Fruit fly (Drosophila melanogaster) whole organism, embryonic: Measurements from ENCODE around the gene CG12608.

Experiments
- BEAF-32 ChIP-seq: fragments of 200-800 bp; sonication (Bioruptor generic); optimal IDR thresholded peaks from 3 replicates; lab custom pipeline; 2017; ENCODE audit warnings: missing biosample characterization, missing genetic modification characterization, mild to moderate bottlenecking, moderate library complexity, missing genetic modification reagents
- CG10565 ChIP-seq: fragments of 200-800 bp; sonication (Bioruptor generic); optimal IDR thresholded peaks from 3 replicates; lab custom pipeline; 2016; ENCODE audit warnings: missing biosample characterization, mild to moderate bottlenecking, missing genetic modification characterization
- CG10979 ChIP-seq: fragments of 200-800 bp; sonication (Bioruptor generic); optimal IDR thresholded peaks from 2 replicates; lab custom pipeline; 2018; ENCODE audit warnings: missing biosample characterization, mild to moderate bottlenecking, missing genetic modification characterization, moderate library complexity
- CG11093 ChIP-seq: fragments of 200-800 bp; sonication (Bioruptor generic); IDR thresholded peaks from 3 replicates; pipeline ENCODE4 v1.3.6; 2022; ENCODE audit warnings: missing biosample characterization, missing genetic modification characterization
- CG11560 ChIP-seq: fragments of 200-800 bp; sonication (Bioruptor generic); IDR thresholded peaks from 3 replicates; pipeline ENCODE4 v1.3.6; 2022; ENCODE audit warnings: missing biosample characterization, missing genetic modification characterization
- CG12744 ChIP-seq: fragments of 200-800 bp; sonication (Bioruptor generic); optimal IDR thresholded peaks from 2 replicates; lab custom pipeline; 2016; ENCODE audit warnings: missing biosample characterization, missing genetic modification characterization
- CG12769 ChIP-seq: fragments of 200-800 bp; sonication (Bioruptor generic); optimal IDR thresholded peaks from 2 replicates; lab custom pipeline; 2019; ENCODE audit warnings: missing biosample characterization, mild to moderate bottlenecking, missing genetic modification characterization, moderate library complexity
- CG13775 ChIP-seq: fragments of 200-800 bp; sonication (Bioruptor generic); optimal IDR thresholded peaks from 3 replicates; lab custom pipeline; 2017; ENCODE audit warnings: missing biosample characterization, mild to moderate bottlenecking, missing genetic modification characterization
- CG14050 ChIP-seq: fragments of 200-800 bp; sonication (Bioruptor generic); IDR thresholded peaks from 3 replicates; pipeline ENCODE4 v1.3.6; 2022; ENCODE audit warnings: missing biosample characterization, missing genetic modification characterization
- CG14965 ChIP-seq: fragments of 200-800 bp; sonication (Bioruptor generic); optimal IDR thresholded peaks from 2 replicates; lab custom pipeline; 2016; ENCODE audit warnings: missing biosample characterization, missing genetic modification characterization, borderline replicate concordance
- CG15514 ChIP-seq: fragments of 200-800 bp; sonication (Bioruptor generic); optimal IDR thresholded peaks from 3 replicates; lab custom pipeline; 2017; ENCODE audit warnings: missing biosample characterization, missing genetic modification characterization, mild to moderate bottlenecking, moderate library complexity, missing genetic modification reagents
- CG15696 ChIP-seq: fragments of 200-800 bp; sonication (Bioruptor generic); optimal IDR thresholded peaks from 2 replicates; lab custom pipeline; 2019; ENCODE audit warnings: missing biosample characterization, mild to moderate bottlenecking, missing genetic modification characterization, moderate library complexity
- CG17361 ChIP-seq: fragments of 200-800 bp; sonication (Bioruptor generic); IDR thresholded peaks from 3 replicates; pipeline ENCODE4 v1.3.6; 2022; ENCODE audit warnings: missing biosample characterization, missing genetic modification characterization
- CG17802 ChIP-seq: fragments of 200-800 bp; sonication (Bioruptor generic); optimal IDR thresholded peaks from 2 replicates; lab custom pipeline; 2018; ENCODE audit warnings: missing biosample characterization, mild to moderate bottlenecking, missing genetic modification characterization, moderate library complexity
- CG17912 ChIP-seq: fragments of 200-800 bp; sonication (Bioruptor generic); optimal IDR thresholded peaks from 2 replicates; lab custom pipeline; 2018; ENCODE audit warnings: missing biosample characterization, mild to moderate bottlenecking, missing genetic modification characterization
- CG34224 ChIP-seq: fragments of 200-800 bp; sonication (Bioruptor generic); IDR thresholded peaks from 3 replicates; pipeline ENCODE4 v1.3.6; 2022; ENCODE audit warnings: missing biosample characterization, missing genetic modification characterization; ENCODE audit not compliant: partially characterized antibody
- CG34376 ChIP-seq: fragments of 200-800 bp; sonication (Bioruptor generic); optimal IDR thresholded peaks from 2 replicates; lab custom pipeline; 2018; ENCODE audit warnings: missing biosample characterization, mild to moderate bottlenecking, missing genetic modification characterization
- CG4854 ChIP-seq: fragments of 200-800 bp; sonication (Bioruptor generic); optimal IDR thresholded peaks from 2 replicates; lab custom pipeline; 2016; ENCODE audit warnings: missing biosample characterization, missing genetic modification characterization, inconsistent platforms
- CG5245 ChIP-seq: fragments of 200-800 bp; sonication (Bioruptor generic); optimal IDR thresholded peaks from 3 replicates; lab custom pipeline; 2016; ENCODE audit warnings: missing biosample characterization, missing genetic modification characterization
- CG7372 ChIP-seq: fragments of 200-800 bp; sonication (Bioruptor generic); IDR thresholded peaks from 2 replicates; pipeline ENCODE4 v1.3.6; 2022; ENCODE audit warnings: missing biosample characterization, missing genetic modification characterization
- CG7786 ChIP-seq: fragments of 200-800 bp; sonication (Bioruptor generic); optimal IDR thresholded peaks from 2 replicates; lab custom pipeline; 2016; ENCODE audit warnings: missing biosample characterization, missing genetic modification characterization
- CG8089 ChIP-seq: fragments of 200-800 bp; sonication (Bioruptor generic); optimal IDR thresholded peaks from 3 replicates; lab custom pipeline; 2016; ENCODE audit warnings: missing biosample characterization, missing genetic modification characterization
- Dek ChIP-seq: fragments of 200-800 bp; sonication (Bioruptor generic); optimal IDR thresholded peaks from 3 replicates; lab custom pipeline; 2019; ENCODE audit warnings: missing biosample characterization, mild to moderate bottlenecking, missing genetic modification characterization, moderate library complexity
- E2f2 ChIP-seq: fragments of 200-800 bp; sonication (Bioruptor generic); IDR thresholded peaks from 2 replicates; pipeline ENCODE4 v1.3.6; 2022; ENCODE audit warnings: missing biosample characterization, missing genetic modification characterization
- Elba2 ChIP-seq: fragments of 200-800 bp; sonication (Bioruptor generic); optimal IDR thresholded peaks from 3 replicates; lab custom pipeline; 2016; ENCODE audit warnings: missing biosample characterization, missing genetic modification characterization
- Ets65A ChIP-seq: fragments of 200-800 bp; sonication (Bioruptor generic); peaks from one replicate; lab custom pipeline; 2016; ENCODE audit warnings: missing biosample characterization, missing genetic modification characterization
- Hand ChIP-seq: fragments of 200-800 bp; sonication (Bioruptor generic); optimal IDR thresholded peaks from 2 replicates; lab custom pipeline; 2017; ENCODE audit warnings: mild to moderate bottlenecking, missing biosample characterization, missing genetic modification reagents, missing genetic modification characterization
- Hsf ChIP-seq: fragments of 200-800 bp; sonication (Bioruptor generic); optimal IDR thresholded peaks from 3 replicates; lab custom pipeline; 2016; ENCODE audit warnings: missing biosample characterization, missing genetic modification characterization
- Ptx1 ChIP-seq: fragments of 200-800 bp; sonication (Bioruptor generic); IDR thresholded peaks from 2 replicates; pipeline ENCODE4 v1.3.6; 2022; ENCODE audit warnings: missing biosample characterization, missing genetic modification characterization
- Stat92E ChIP-seq, 3 experiments: fragments of >200 bp in 2 of 3; fragments of 200-800 bp in 1 of 3; sonication (Bioruptor generic) in 1 of 3; optimal IDR thresholded peaks; 2 replicates each; lab custom pipeline; 2017 to 2019; ENCODE audit warnings: missing biosample characterization in 3 of 3, missing genetic modification characterization in 3 of 3, mild to moderate bottlenecking in 1 of 3, moderate library complexity in 1 of 3
- TFAM ChIP-seq: fragments of 200-800 bp; sonication (Bioruptor generic); optimal IDR thresholded peaks from 2 replicates; lab custom pipeline; 2017; ENCODE audit warnings: missing biosample characterization, missing genetic modification characterization, inconsistent platforms
- Trl ChIP-seq, 3 experiments: fragments of >200 bp in 2 of 3; fragments of 200-800 bp in 1 of 3; sonication (Bioruptor generic) in 1 of 3; optimal IDR thresholded peaks; 2 replicates in 1 of 3; 3 replicates in 2 of 3; lab custom pipeline; 2016 to 2017; ENCODE audit warnings: missing biosample characterization in 1 of 3, missing genetic modification characterization in 1 of 3
- Xrp1 ChIP-seq: fragments of 200-800 bp; sonication (Bioruptor generic); IDR thresholded peaks from 2 replicates; pipeline ENCODE4 v1.3.6; 2022; ENCODE audit warnings: missing biosample characterization, missing genetic modification characterization
- chinmo ChIP-seq: fragments of 200-800 bp; sonication (Bioruptor generic); IDR thresholded peaks from 4 replicates; pipeline ENCODE4 v1.3.6; 2022; ENCODE audit warnings: missing biosample characterization, missing genetic modification characterization; ENCODE audit not compliant: partially characterized antibody
- dmrt11E ChIP-seq: fragments of 200-800 bp; sonication (Bioruptor generic); optimal IDR thresholded peaks from 3 replicates; lab custom pipeline; 2018; ENCODE audit warnings: missing biosample characterization, mild to moderate bottlenecking, missing genetic modification characterization, moderate library complexity
- hbn ChIP-seq: fragments of 200-800 bp; sonication (Bioruptor generic); IDR thresholded peaks from 2 replicates; pipeline ENCODE4 v1.3.6; 2022; ENCODE audit warnings: missing biosample characterization, missing genetic modification characterization; ENCODE audit not compliant: partially characterized antibody
- hkb ChIP-seq, 2 experiments: fragments of 200-800 bp in 1 of 2; fragments of >200 bp in 1 of 2; sonication (Bioruptor generic) in 1 of 2; IDR thresholded peaks in 1 of 2; optimal IDR thresholded peaks in 1 of 2; 2 replicates each; pipeline versions ENCODE4 v1.3.6 to Lab custom; 2017 to 2022; ENCODE audit warnings: missing biosample characterization in 1 of 2, missing genetic modification characterization in 1 of 2
- insv ChIP-seq, 2 experiments: fragments of 200-800 bp; sonication (Bioruptor generic); optimal IDR thresholded peaks; 3 replicates each; lab custom pipeline; 2016 to 2018; ENCODE audit warnings: missing biosample characterization in 2 of 2, missing genetic modification characterization in 2 of 2
- jing ChIP-seq: fragments of 200-800 bp; sonication (Bioruptor generic); optimal IDR thresholded peaks from 2 replicates; lab custom pipeline; 2018; ENCODE audit warnings: missing biosample characterization, mild to moderate bottlenecking, missing genetic modification characterization
- knrl ChIP-seq: fragments of 200-800 bp; sonication (Bioruptor generic); IDR thresholded peaks from 3 replicates; pipeline ENCODE4 v1.3.6; 2022; ENCODE audit warnings: missing biosample characterization, missing genetic modification characterization; ENCODE audit not compliant: partially characterized antibody
- maf-S ChIP-seq: fragments of 200-800 bp; sonication (Bioruptor generic); optimal IDR thresholded peaks from 2 replicates; lab custom pipeline; 2016; ENCODE audit warnings: missing biosample characterization, missing genetic modification characterization
- mld ChIP-seq: fragments of 200-800 bp; sonication (Bioruptor generic); IDR thresholded peaks from 3 replicates; pipeline ENCODE4 v1.3.6; 2022; ENCODE audit warnings: missing biosample characterization, missing genetic modification characterization; ENCODE audit not compliant: partially characterized antibody
- pfk ChIP-seq: fragments of 200-800 bp; sonication (Bioruptor generic); optimal IDR thresholded peaks from 2 replicates; lab custom pipeline; 2018; ENCODE audit warnings: missing biosample characterization, mild to moderate bottlenecking, missing genetic modification characterization, moderate library complexity
- ranshi ChIP-seq: fragments of 200-800 bp; sonication (Bioruptor generic); IDR thresholded peaks from 2 replicates; pipeline ENCODE4 v1.3.6; 2022; ENCODE audit warnings: missing biosample characterization, missing genetic modification characterization
- repo ChIP-seq: fragments of 200-800 bp; sonication (Bioruptor generic); optimal IDR thresholded peaks from 2 replicates; lab custom pipeline; 2016; ENCODE audit warnings: missing biosample characterization, missing genetic modification characterization
- slou ChIP-seq: fragments of 200-800 bp; sonication (Bioruptor generic); optimal IDR thresholded peaks from 3 replicates; lab custom pipeline; 2016; ENCODE audit warnings: missing biosample characterization, missing genetic modification characterization
- ttk ChIP-seq: fragments of 200-800 bp; sonication (Bioruptor generic); IDR thresholded peaks from 2 replicates; pipeline ENCODE4 v2.1.2; 2022; ENCODE audit warnings: missing biosample characterization, missing genetic modification characterization
- wdn ChIP-seq: fragments of 200-800 bp; sonication (Bioruptor generic); IDR thresholded peaks from 2 replicates; pipeline ENCODE4 v1.3.6; 2022; ENCODE audit warnings: missing biosample characterization, missing genetic modification characterization
- zfh1 ChIP-seq: fragments of 200-800 bp; sonication (Bioruptor generic); IDR thresholded peaks from 3 replicates; pipeline ENCODE4 v1.3.6; 2022; ENCODE audit warnings: missing biosample characterization, missing genetic modification characterization

CG12608 gene

DNA sequence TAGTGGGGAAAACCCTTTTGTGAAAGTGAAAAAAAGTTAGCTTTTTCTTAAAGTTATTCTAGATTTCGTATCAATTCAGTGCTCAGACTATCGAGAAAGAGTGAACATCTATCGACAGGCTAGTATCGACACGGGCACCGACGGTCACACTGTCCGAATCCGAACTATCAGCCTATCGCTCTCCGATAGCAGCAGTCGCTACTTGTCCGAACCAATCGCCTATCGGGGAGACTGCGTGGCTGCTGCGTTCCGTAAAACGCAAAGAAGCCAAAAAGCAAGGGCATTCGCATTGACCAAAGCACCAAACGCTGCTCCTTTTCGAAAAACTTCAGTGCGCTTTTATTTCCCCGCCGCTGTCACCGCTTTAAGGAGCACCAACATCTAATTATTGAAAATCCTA is 25.1 kb downstream of the CG12608 start, which contains the start of gene Top1 (continued):
- TF ChIP-seq Hand (GFP tag; lab: Kevin White, UChicago) (no peak), CG12744 (GFP tag; lab: Kevin White, UChicago) (no peak), CG7372 (GFP tag; lab: Robert Waterston, UW) (no peak), dmrt11E (tag; lab: Kevin White, UChicago) (no peak), CG4854 (GFP tag; lab: Kevin White, UChicago) (no peak), CG8089 (GFP tag; lab: Kevin White, UChicago) (no peak), slou (GFP tag; lab: Kevin White, UChicago) (no peak), jing (GFP tag; lab: Kevin White, UChicago) (no peak), CG15696 (tag; lab: Kevin White, UChicago) (no peak), E2f2 (peak; percentile 33), knrl (GFP tag; lab: Robert Waterston, UW) (peak; percentile 94), CG11560 (tag; lab: Robert Waterston, UW) (no peak), CG12769 (peak; percentile 35), CG17802 (tag; lab: Kevin White, UChicago) (no peak), Trl (optimal IDR thresholded peaks at IDR 0.05; lab: Kevin White, UChicago) (no peak), Trl (GFP tag; optimal IDR thresholded peaks at IDR 0.05; lab: Kevin White, UChicago) (no peak), CG5245 (GFP tag; lab: Kevin White, UChicago) (peak; percentile 22), Hsf (GFP tag; lab: Kevin White, UChicago) (peak; percentile 19), CG34224 (peak; percentile 96), CG10565 (GFP tag; lab: Kevin White, UChicago) (no peak), CG14965 (GFP tag; lab: Kevin White, UChicago) (no peak), Ptx1 (no peak), hbn (GFP tag; lab: Robert Waterston, UW) (peak; percentile 95), Stat92E (GFP tag; optimal IDR thresholded peaks at IDR 0.05; lab: Kevin White, UChicago) (peak in 1 of 3 experiments; percentile 2), CG14050 (no peak), chinmo (GFP tag; lab: Robert Waterston, UW) (peak; percentile 96), repo (no peak), CG34376 (GFP tag; lab: Kevin White, UChicago) (no peak), pfk (GFP tag; lab: Kevin White, UChicago) (no peak), CG11093 (no peak), Xrp1 (0 out of 2 replicates have a peak, but pooled peaks have one; percentile 15), mld (GFP tag; lab: Robert Waterston, UW) (peak; percentile 96), CG15514 (GFP tag; lab: Kevin White, UChicago) (peak; percentile 89), insv (GFP tag; optimal IDR thresholded peaks at IDR 0.05; lab: Kevin White, UChicago) (no peak), maf-S (GFP tag; lab: Kevin White, UChicago) (peak; percentile 21), CG7786 (peak; percentile 6), BEAF-32 (GFP tag; lab: Kevin White, UChicago) (peak; percentile 93), ranshi (GFP tag; lab: Robert Waterston, UW) (peak; percentile 47; the same call in 1 of the 2 replicates), zfh1 (0 out of 3 replicates have a peak, but pooled peaks have one; percentile 24), CG17361 (GFP tag; lab: Robert Waterston, UW) (0 out of 3 replicates have a peak, but pooled peaks have one; percentile 15), hkb (optimal IDR thresholded peaks at IDR 0.05; lab: Kevin White, UChicago) (no peak), hkb (GFP tag; IDR thresholded peaks at IDR 0.05; lab: Robert Waterston, UW) (no peak), Elba2 (no peak), ttk (GFP tag; lab: Robert Waterston, UW) (no peak), CG13775 (GFP tag; lab: Kevin White, UChicago) (peak; percentile 16), wdn (no peak), Ets65A (GFP tag; lab: Kevin White, UChicago) (peak; percentile 94), Dek (peak; percentile 7), TFAM (no peak), CG17912 (GFP tag; lab: Kevin White, UChicago) (no peak), CG10979 (tag; lab: Kevin White, UChicago) (no peak)
